Worm (Caenorhabditis elegans) whole organism, young adult: ENCODE measurements around the gene srh-2.

Experiments
- B0261.1 ChIP-seq: sonication (generic microtip); optimal IDR thresholded peaks from 2 replicates; lab custom pipeline; 2016; ENCODE audit warnings: mild to moderate bottlenecking, missing genetic modification characterization, moderate library complexity, missing compliant biosample characterization
- F10E7.11 ChIP-seq: sonication (generic microtip); optimal IDR thresholded peaks from 2 replicates; lab custom pipeline; 2017; ENCODE audit warnings: mild to moderate bottlenecking, missing genetic modification characterization, moderate library complexity, missing compliant biosample characterization
- F22D6.2 ChIP-seq: sonication (generic microtip); optimal IDR thresholded peaks from 2 replicates; lab custom pipeline; 2016; ENCODE audit warnings: mild to moderate bottlenecking, missing genetic modification characterization, missing compliant biosample characterization
- F49E8.2 ChIP-seq: sonication (generic microtip); optimal IDR thresholded peaks from 3 replicates; lab custom pipeline; 2017; ENCODE audit warnings: missing genetic modification characterization, mild to moderate bottlenecking, missing compliant biosample characterization, antibody characterized with exemption, moderate library complexity; ENCODE audit not compliant: insufficient read depth
- Y67H2A.10 ChIP-seq: fragments of 200-800 bp; sonication (Bioruptor generic); conservative IDR thresholded peaks from 2 replicates; pipeline ENCODE4 v1.3.6; 2022; ENCODE audit warnings: missing genetic modification reagents, missing genetic modification characterization, missing compliant biosample characterization
- ceh-100 ChIP-seq: fragments of 200-800 bp; sonication (Bioruptor generic); IDR thresholded peaks from 2 replicates; pipeline ENCODE4 v1.3.6; 2022; ENCODE audit warnings: missing genetic modification reagents, missing genetic modification characterization, missing compliant biosample characterization
- egrh-3 ChIP-seq: fragments of 200-800 bp; sonication (Bioruptor generic); IDR thresholded peaks from 2 replicates; pipeline ENCODE4 v1.3.6; 2022; ENCODE audit warnings: missing genetic modification reagents, missing genetic modification characterization, missing compliant biosample characterization
- madf-6 ChIP-seq: fragments of 200-800 bp; sonication (Bioruptor generic); IDR thresholded peaks from 2 replicates; pipeline ENCODE4 v1.3.6; 2022; ENCODE audit warnings: missing genetic modification reagents, missing genetic modification characterization, missing compliant biosample characterization
- madf-8 ChIP-seq: fragments of 200-800 bp; sonication (Bioruptor generic); conservative IDR thresholded peaks from 2 replicates; pipeline ENCODE4 v1.3.6; 2022; ENCODE audit warnings: missing genetic modification reagents, missing genetic modification characterization, missing compliant biosample characterization
- nfya-2 ChIP-seq: fragments of 200-800 bp; sonication (Bioruptor generic); IDR thresholded peaks from 2 replicates; pipeline ENCODE4 v1.3.6; 2022; ENCODE audit warnings: missing genetic modification reagents, missing genetic modification characterization, missing compliant biosample characterization
- rcor-1 ChIP-seq: fragments of 200-800 bp; sonication (Bioruptor generic); IDR thresholded peaks from 2 replicates; pipeline ENCODE4 v1.3.6; 2022; ENCODE audit warnings: missing genetic modification reagents, missing genetic modification characterization, missing compliant biosample characterization
- rec-8 ChIP-seq, 2 experiments: sonication (generic microtip); optimal IDR thresholded peaks; 2 replicates each; lab custom pipeline; 2016; ENCODE audit warnings: mild to moderate bottlenecking in 2 of 2, missing genetic modification characterization in 2 of 2, missing genetic modification reagents in 2 of 2, missing genotype in 2 of 2, missing biosample characterization in 1 of 2, missing compliant biosample characterization in 1 of 2, moderate library complexity in 1 of 2
- xnd-1 ChIP-seq: sonication (generic microtip); optimal IDR thresholded peaks from 2 replicates; lab custom pipeline; 2016; ENCODE audit warnings: missing genotype, missing genetic modification reagents, missing genetic modification characterization, missing compliant biosample characterization

Gene srh-2

DNA sequence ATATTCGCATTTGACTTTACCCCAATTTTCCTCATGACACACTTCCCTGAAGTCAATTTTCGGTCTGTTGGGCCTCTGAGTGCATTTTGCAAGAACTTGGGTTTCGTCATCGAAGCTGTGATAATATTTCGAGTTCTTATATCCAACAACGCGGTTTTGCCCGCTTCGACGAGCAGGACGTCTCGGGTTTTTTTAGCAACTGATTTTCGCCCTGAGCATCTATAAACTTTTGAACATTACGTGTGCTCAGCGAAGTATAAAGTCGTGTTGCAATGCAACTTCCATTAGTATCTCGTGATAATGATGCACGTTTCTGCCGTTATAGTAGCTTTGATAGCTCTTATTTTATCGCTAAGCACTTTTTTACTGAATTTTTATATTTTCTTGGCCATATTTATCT lies 51.9 kb downstream of the srh-2 start, which contains the start of gene srbc-60:
TSS of gene srbc-60 (plus strand) at position 301 of the 400 bp plus-strand sequence.
- TF ChIP-seq B0261.1 (tag; lab: Kevin White, UChicago), result no peak

DNA sequence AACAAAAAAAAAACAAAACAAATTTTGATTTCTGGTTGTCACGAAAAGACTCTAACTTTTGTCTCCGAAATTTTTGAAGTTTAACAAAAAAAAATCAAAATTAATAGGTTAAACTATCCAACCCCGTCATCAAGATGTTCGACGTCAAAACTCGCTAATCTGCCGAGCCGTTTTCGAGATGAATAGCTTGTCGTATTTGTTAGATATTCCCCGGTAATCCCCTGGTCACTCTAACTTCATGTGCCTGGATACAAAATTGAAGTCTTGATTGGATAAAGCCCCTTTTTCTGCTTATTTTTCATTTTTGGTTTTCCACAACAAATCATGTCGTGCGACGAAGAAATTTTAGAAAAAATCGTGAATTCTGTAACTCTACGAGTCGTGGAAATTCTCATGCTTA lies 54.3 kb downstream of the srh-2 start, which contains the start of gene srab-16:
TSS of gene srab-16 (plus strand) at position 301 of the 400 bp plus-strand sequence.
- TF ChIP-seq Y67H2A.10 (GFP tag; lab: Robert Waterston, UW) (no peak), rcor-1 (GFP tag; lab: Robert Waterston, UW) (no peak), egrh-3 (GFP tag; lab: Robert Waterston, UW) (no peak), F49E8.2 (no peak), F10E7.11 (no peak), madf-6 (GFP tag; lab: Robert Waterston, UW) (no peak), rec-8 (tag; optimal IDR thresholded peaks at IDR 0.05; lab: Kevin White, UChicago) (no peak), F22D6.2 (tag; lab: Kevin White, UChicago) (no peak), madf-8 (GFP tag; lab: Robert Waterston, UW) (no peak), xnd-1 (no peak), nfya-2 (GFP tag; lab: Robert Waterston, UW) (no peak), ceh-100 (GFP tag; lab: Robert Waterston, UW) (no peak)
